Fruit fly (Drosophila melanogaster) whole organism, embryonic: Measurements from ENCODE around the gene Cyp4d1.

ENCODE experiments used
- Blimp-1 ChIP-seq: fragments of 200-800 bp; sonication (Bioruptor generic); optimal IDR thresholded peaks from 3 replicates; lab custom pipeline; 2018; ENCODE audit warnings: missing biosample characterization, missing genetic modification characterization, mild to moderate bottlenecking, moderate library complexity, missing genetic modification reagents
- CG15073 ChIP-seq: fragments of 200-800 bp; sonication (Bioruptor generic); optimal IDR thresholded peaks from 2 replicates; lab custom pipeline; 2016; ENCODE audit warnings: missing biosample characterization, missing genetic modification characterization
- Ets65A ChIP-seq: fragments of 200-800 bp; sonication (Bioruptor generic); peaks from one replicate; lab custom pipeline; 2016; ENCODE audit warnings: missing biosample characterization, missing genetic modification characterization
- Hr3 ChIP-seq: fragments of 200-800 bp; sonication (Bioruptor generic); optimal IDR thresholded peaks from 3 replicates; lab custom pipeline; 2016; ENCODE audit warnings: missing biosample characterization, missing genetic modification characterization
- Nf-YB ChIP-seq: fragments of 200-800 bp; sonication (Bioruptor generic); optimal IDR thresholded peaks from 3 replicates; lab custom pipeline; 2019; ENCODE audit warnings: missing biosample characterization, mild to moderate bottlenecking, missing genetic modification characterization, moderate library complexity
- ac ChIP-seq: fragments of 200-800 bp; sonication (Bioruptor generic); optimal IDR thresholded peaks from 3 replicates; lab custom pipeline; 2017; ENCODE audit warnings: missing biosample characterization, mild to moderate bottlenecking, missing genetic modification characterization

dm6 chrX:2134965-2135758 lies 26.8 kb downstream of the Cyp4d1 start:
- TF ChIP-seq Ets65A (GFP tag; lab: Kevin White, UChicago), result peak; percentile 87
- peak; percentile 77 for TF ChIP-seq ac
- peak; percentile 76 for TF ChIP-seq Hr3 (GFP tag; lab: Kevin White, UChicago)
- peak; percentile 74 for TF ChIP-seq Nf-YB (GFP tag; lab: Kevin White, UChicago)
- TF ChIP-seq CG15073, result peak; percentile 63
- peak; percentile 89 for TF ChIP-seq Blimp-1 (GFP tag; lab: Kevin White, UChicago)
